Fruit fly (Drosophila melanogaster) whole organism, embryonic: ENCODE results near the gene GstD5.
A peak's percentile ranks its signal among the peaks of the same experiment; 100 is the strongest.

Experiments
- C15 ChIP-seq: fragments of 200-800 bp; sonication (Bioruptor generic); IDR thresholded peaks from 3 replicates; pipeline ENCODE4 v1.3.6; 2022; ENCODE audit warnings: missing biosample characterization, missing genetic modification characterization
- CG12104 ChIP-seq: fragments of 200-800 bp; sonication (Bioruptor generic); optimal IDR thresholded peaks from 3 replicates; lab custom pipeline; 2016; ENCODE audit warnings: missing biosample characterization, missing genetic modification characterization
- CG14050 ChIP-seq: fragments of 200-800 bp; sonication (Bioruptor generic); IDR thresholded peaks from 3 replicates; pipeline ENCODE4 v1.3.6; 2022; ENCODE audit warnings: missing biosample characterization, missing genetic modification characterization
- CG14441 ChIP-seq: fragments of 200-800 bp; sonication (Bioruptor generic); IDR thresholded peaks from 2 replicates; pipeline ENCODE4 v1.3.6; 2022; ENCODE audit warnings: missing biosample characterization, missing genetic modification characterization
- CG15514 ChIP-seq: fragments of 200-800 bp; sonication (Bioruptor generic); optimal IDR thresholded peaks from 3 replicates; lab custom pipeline; 2017; ENCODE audit warnings: missing biosample characterization, missing genetic modification characterization, mild to moderate bottlenecking, moderate library complexity, missing genetic modification reagents
- CG15601 ChIP-seq: fragments of 200-800 bp; sonication (Bioruptor generic); optimal IDR thresholded peaks from 3 replicates; lab custom pipeline; 2019; ENCODE audit warnings: missing biosample characterization, mild to moderate bottlenecking, missing genetic modification characterization, moderate library complexity
- CG17328 ChIP-seq: fragments of 200-800 bp; sonication (Bioruptor generic); IDR thresholded peaks from 2 replicates; pipeline ENCODE4 v1.3.6; 2022; ENCODE audit warnings: missing biosample characterization, missing genetic modification characterization
- CG17802 ChIP-seq: fragments of 200-800 bp; sonication (Bioruptor generic); optimal IDR thresholded peaks from 2 replicates; lab custom pipeline; 2018; ENCODE audit warnings: missing biosample characterization, mild to moderate bottlenecking, missing genetic modification characterization, moderate library complexity
- CG18011 ChIP-seq: fragments of 200-800 bp; sonication (Bioruptor generic); optimal IDR thresholded peaks from 2 replicates; lab custom pipeline; 2017; ENCODE audit warnings: missing biosample characterization, missing genetic modification characterization, mild to moderate bottlenecking, moderate library complexity, missing genotype
- CG3065 ChIP-seq: fragments of 200-800 bp; sonication (Bioruptor generic); optimal IDR thresholded peaks from 2 replicates; lab custom pipeline; 2016; ENCODE audit warnings: missing biosample characterization, missing genetic modification characterization
- CG42726 ChIP-seq: fragments of 200-800 bp; sonication (Bioruptor generic); IDR thresholded peaks from 2 replicates; pipeline ENCODE4 v1.3.6; 2022; ENCODE audit warnings: missing biosample characterization, missing genetic modification characterization; ENCODE audit not compliant: partially characterized antibody
- CG4730 ChIP-seq: fragments of 200-800 bp; sonication (Bioruptor generic); IDR thresholded peaks from 2 replicates; pipeline ENCODE4 v1.3.6; 2022; ENCODE audit warnings: missing biosample characterization, missing genetic modification characterization
- CG4854 ChIP-seq: fragments of 200-800 bp; sonication (Bioruptor generic); optimal IDR thresholded peaks from 2 replicates; lab custom pipeline; 2016; ENCODE audit warnings: missing biosample characterization, missing genetic modification characterization, inconsistent platforms
- CG5180 ChIP-seq: fragments of 200-800 bp; sonication (Bioruptor generic); optimal IDR thresholded peaks from 3 replicates; lab custom pipeline; 2017; ENCODE audit warnings: missing biosample characterization, missing genetic modification characterization, mild to moderate bottlenecking, moderate library complexity, missing genetic modification reagents
- CG5953 ChIP-seq: fragments of 200-800 bp; sonication (Bioruptor generic); IDR thresholded peaks from 2 replicates; pipeline ENCODE4 v1.3.6; 2022; ENCODE audit warnings: missing biosample characterization, missing genetic modification characterization
- CG9817 ChIP-seq: fragments of 200-800 bp; sonication (Bioruptor generic); optimal IDR thresholded peaks from 2 replicates; lab custom pipeline; 2018; ENCODE audit warnings: missing biosample characterization, mild to moderate bottlenecking, missing genetic modification characterization, moderate library complexity
- CHES-1-like ChIP-seq: fragments of 200-800 bp; sonication (Bioruptor generic); optimal IDR thresholded peaks from 2 replicates; lab custom pipeline; 2016; ENCODE audit warnings: missing biosample characterization, missing genetic modification characterization
- Ets65A ChIP-seq: fragments of 200-800 bp; sonication (Bioruptor generic); peaks from one replicate; lab custom pipeline; 2016; ENCODE audit warnings: missing biosample characterization, missing genetic modification characterization
- GATAe ChIP-seq: fragments of 200-800 bp; sonication (Bioruptor generic); conservative IDR thresholded peaks from 2 replicates; pipeline ENCODE4 v1.3.6; 2022; ENCODE audit warnings: missing biosample characterization, missing genetic modification characterization
- Hey ChIP-seq: fragments of 200-800 bp; sonication (Bioruptor generic); optimal IDR thresholded peaks from 3 replicates; lab custom pipeline; 2018; ENCODE audit warnings: missing biosample characterization, mild to moderate bottlenecking, missing genetic modification characterization
- Hmx ChIP-seq: fragments of 200-800 bp; sonication (Bioruptor generic); optimal IDR thresholded peaks from 2 replicates; lab custom pipeline; 2016; ENCODE audit warnings: missing biosample characterization, missing genetic modification characterization
- Hr3 ChIP-seq: fragments of 200-800 bp; sonication (Bioruptor generic); optimal IDR thresholded peaks from 3 replicates; lab custom pipeline; 2016; ENCODE audit warnings: missing biosample characterization, missing genetic modification characterization
- Kr ChIP-seq: fragments of 200-800 bp; sonication (Bioruptor generic); optimal IDR thresholded peaks from 2 replicates; lab custom pipeline; 2017; ENCODE audit warnings: missing biosample characterization, mild to moderate bottlenecking, missing genetic modification characterization
- Myb ChIP-seq: fragments of 200-800 bp; sonication (Bioruptor generic); optimal IDR thresholded peaks from 2 replicates; lab custom pipeline; 2016; ENCODE audit warnings: missing biosample characterization, missing genetic modification characterization
- NC2α ChIP-seq: fragments of 200-800 bp; sonication (Bioruptor generic); optimal IDR thresholded peaks from 2 replicates; lab custom pipeline; 2016; ENCODE audit warnings: missing biosample characterization, missing genetic modification characterization
- Scr ChIP-seq: fragments of 200-800 bp; sonication (Bioruptor generic); IDR thresholded peaks from 2 replicates; pipeline ENCODE4 v1.3.6; 2022; ENCODE audit warnings: missing biosample characterization, missing genetic modification characterization; ENCODE audit not compliant: partially characterized antibody
- Sry-β ChIP-seq: fragments of 200-800 bp; sonication (Bioruptor generic); optimal IDR thresholded peaks from 2 replicates; lab custom pipeline; 2018; ENCODE audit warnings: missing biosample characterization, mild to moderate bottlenecking, missing genetic modification characterization, moderate library complexity
- Trl ChIP-seq, 3 experiments: fragments of >200 bp in 2 of 3; fragments of 200-800 bp in 1 of 3; sonication (Bioruptor generic) in 1 of 3; optimal IDR thresholded peaks; 2 replicates in 1 of 3; 3 replicates in 2 of 3; lab custom pipeline; 2016 to 2017; ENCODE audit warnings: missing biosample characterization in 1 of 3, missing genetic modification characterization in 1 of 3
- Xrp1 ChIP-seq: fragments of 200-800 bp; sonication (Bioruptor generic); IDR thresholded peaks from 2 replicates; pipeline ENCODE4 v1.3.6; 2022; ENCODE audit warnings: missing biosample characterization, missing genetic modification characterization
- ato ChIP-seq: fragments of 200-800 bp; sonication (Bioruptor generic); IDR thresholded peaks from 2 replicates; pipeline ENCODE4 v1.3.6; 2022; ENCODE audit warnings: missing biosample characterization, missing genetic modification characterization; ENCODE audit not compliant: partially characterized antibody
- bcd ChIP-seq: fragments of 200-800 bp; sonication (Bioruptor generic); optimal IDR thresholded peaks from 2 replicates; lab custom pipeline; 2017; ENCODE audit warnings: missing biosample characterization, mild to moderate bottlenecking, missing genetic modification characterization
- chif ChIP-seq, 2 experiments: fragments of 200-800 bp; sonication (Bioruptor generic); optimal IDR thresholded peaks; 3 replicates each; lab custom pipeline; 2016; ENCODE audit warnings: missing biosample characterization in 2 of 2, missing genetic modification characterization in 2 of 2
- crol ChIP-seq: fragments of 200-800 bp; sonication (Bioruptor generic); IDR thresholded peaks from 2 replicates; pipeline ENCODE4 v1.3.6; 2022; ENCODE audit warnings: missing biosample characterization, missing genetic modification characterization
- dan ChIP-seq: fragments of 200-800 bp; sonication (Bioruptor generic); IDR thresholded peaks from 2 replicates; pipeline ENCODE4 v1.3.6; 2022; ENCODE audit warnings: missing biosample characterization, missing genetic modification characterization
- dpn ChIP-seq, 2 experiments: fragments of 200-800 bp; sonication (Bioruptor generic); optimal IDR thresholded peaks; 3 replicates each; lab custom pipeline; 2016; ENCODE audit warnings: missing biosample characterization in 2 of 2, missing genetic modification characterization in 2 of 2
- eve ChIP-seq, 2 experiments: fragments of >200 bp; optimal IDR thresholded peaks; 2 replicates each; lab custom pipeline; 2017; ENCODE audit warnings: missing biosample characterization in 2 of 2, missing genetic modification characterization in 2 of 2
- fu2 ChIP-seq: fragments of 200-800 bp; sonication (Bioruptor generic); optimal IDR thresholded peaks from 2 replicates; lab custom pipeline; 2016; ENCODE audit warnings: missing biosample characterization, missing genetic modification characterization
- hth ChIP-seq: fragments of >200 bp; optimal IDR thresholded peaks from 2 replicates; lab custom pipeline; 2017; ENCODE audit warnings: inconsistent platforms
- jumu ChIP-seq: fragments of 200-800 bp; sonication (Bioruptor generic); optimal IDR thresholded peaks from 3 replicates; lab custom pipeline; 2016; ENCODE audit warnings: missing biosample characterization, missing genetic modification characterization
- lola ChIP-seq, 3 experiments: fragments of >200 bp in 2 of 3; fragments of 200-800 bp in 1 of 3; sonication (Bioruptor generic) in 1 of 3; optimal IDR thresholded peaks; 2 replicates each; lab custom pipeline; 2017 to 2019; ENCODE audit warnings: missing biosample characterization in 3 of 3, missing genetic modification characterization in 3 of 3, mild to moderate bottlenecking in 1 of 3, moderate library complexity in 1 of 3
- lov ChIP-seq, 2 experiments: fragments of 200-800 bp in 1 of 2; fragments of >200 bp in 1 of 2; sonication (Bioruptor generic) in 1 of 2; IDR thresholded peaks in 1 of 2; optimal IDR thresholded peaks in 1 of 2; 2 replicates in 1 of 2; 3 replicates in 1 of 2; pipeline versions ENCODE4 v1.3.6 to Lab custom; 2017 to 2022; ENCODE audit warnings: missing biosample characterization in 1 of 2, missing genetic modification characterization in 1 of 2
- nmo ChIP-seq: fragments of 200-800 bp; sonication (Bioruptor generic); optimal IDR thresholded peaks from 2 replicates; lab custom pipeline; 2018; ENCODE audit warnings: missing biosample characterization, mild to moderate bottlenecking, missing genetic modification characterization, moderate library complexity
- peb ChIP-seq: fragments of 200-800 bp; sonication (Bioruptor generic); IDR thresholded peaks from 2 replicates; pipeline ENCODE4 v1.3.6; 2022; ENCODE audit warnings: missing biosample characterization, missing genetic modification characterization
- phol ChIP-seq: fragments of 200-800 bp; sonication (Bioruptor generic); optimal IDR thresholded peaks from 3 replicates; lab custom pipeline; 2018; ENCODE audit warnings: missing biosample characterization, mild to moderate bottlenecking, missing genetic modification characterization, moderate library complexity
- run ChIP-seq: fragments of 200-800 bp; sonication (Bioruptor generic); optimal IDR thresholded peaks from 3 replicates; lab custom pipeline; 2018; ENCODE audit warnings: missing biosample characterization, mild to moderate bottlenecking, missing genetic modification characterization
- salm ChIP-seq: fragments of 200-800 bp; sonication (Bioruptor generic); optimal IDR thresholded peaks from 2 replicates; lab custom pipeline; 2018; ENCODE audit warnings: missing biosample characterization, mild to moderate bottlenecking, missing genetic modification characterization
- shn ChIP-seq: fragments of 200-800 bp; sonication (Bioruptor generic); optimal IDR thresholded peaks from 3 replicates; lab custom pipeline; 2016; ENCODE audit warnings: missing biosample characterization, missing genetic modification characterization
- so ChIP-seq: fragments of 200-800 bp; sonication (Bioruptor generic); IDR thresholded peaks from 3 replicates; pipeline ENCODE4 v1.3.6; 2022; ENCODE audit warnings: missing biosample characterization, missing genetic modification characterization
- tap ChIP-seq: fragments of 200-800 bp; optimal IDR thresholded peaks from 3 replicates; lab custom pipeline; 2019; ENCODE audit warnings: missing biosample characterization, mild to moderate bottlenecking, missing genetic modification characterization, moderate library complexity
- z ChIP-seq: fragments of 200-800 bp; sonication (Bioruptor generic); IDR thresholded peaks from 3 replicates; pipeline ENCODE4 v1.3.6; 2022; ENCODE audit warnings: missing biosample characterization, missing genetic modification characterization

Gene GstD5

DNA sequence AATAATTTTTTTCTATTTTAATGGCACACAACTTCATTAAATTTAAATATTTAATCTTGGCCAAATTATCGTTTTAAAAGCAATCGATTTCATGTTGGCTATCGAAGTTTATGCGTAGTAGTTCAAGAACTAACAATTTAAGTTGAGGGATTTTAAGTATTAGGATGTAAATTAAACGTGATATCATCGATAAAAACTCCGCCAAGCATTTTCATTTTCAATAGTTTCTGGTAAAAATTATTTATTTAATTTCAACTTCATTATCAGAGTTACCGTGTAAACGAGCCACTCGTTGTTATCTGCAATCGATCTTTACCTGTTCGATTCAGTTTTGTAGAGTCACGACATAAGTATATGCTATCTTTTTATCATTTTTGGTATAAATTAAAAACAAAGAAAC, 27.4 kb downstream of the GstD5 start (continued):
- no peak for TF ChIP-seq CG42726 (GFP tag; lab: Robert Waterston, UW)
- TF ChIP-seq jumu (GFP tag; lab: Kevin White, UChicago): peak; percentile 88
- peak; percentile 87 for TF ChIP-seq C15 (GFP tag; lab: Robert Waterston, UW)
- peak; percentile 99 for TF ChIP-seq phol (tag; lab: Kevin White, UChicago)
- TF ChIP-seq run (tag; lab: Kevin White, UChicago): peak; percentile 95
- TF ChIP-seq so (GFP tag; lab: Robert Waterston, UW): peak; percentile 98
- no peak for TF ChIP-seq eve (GFP tag; optimal IDR thresholded peaks at IDR 0.05; lab: Kevin White, UChicago)
- peak; percentile 89 for TF ChIP-seq CG3065 (GFP tag; lab: Kevin White, UChicago)
- peak; percentile 95 to 99 for TF ChIP-seq chif (GFP tag; optimal IDR thresholded peaks at IDR 0.05; lab: Kevin White, UChicago)
- peak; percentile 97 for TF ChIP-seq bcd (GFP tag; lab: Kevin White, UChicago)
- TF ChIP-seq CG5953 (GFP tag; lab: Robert Waterston, UW): peak; percentile 94
- TF ChIP-seq NC2α (GFP tag; lab: Kevin White, UChicago): peak; percentile 91
- TF ChIP-seq Scr (GFP tag; lab: Robert Waterston, UW): peak; percentile 51
- TF ChIP-seq crol (GFP tag; lab: Robert Waterston, UW): peak; percentile 47; the same call in 1 of the 2 replicates
- peak; percentile 87 for TF ChIP-seq Hmx (GFP tag; lab: Kevin White, UChicago)
- TF ChIP-seq dan: peak; percentile 47; the same call in 1 of the 2 replicates
- TF ChIP-seq Hr3 (GFP tag; lab: Kevin White, UChicago): peak; percentile 91
- TF ChIP-seq Hey (tag; lab: Kevin White, UChicago): peak; percentile 86
- peak; percentile 98 for TF ChIP-seq Ets65A
- TF ChIP-seq shn (GFP tag; lab: Kevin White, UChicago): peak; percentile 75
- TF ChIP-seq CG17802 (tag; lab: Kevin White, UChicago): peak; percentile 89
- peak; percentile 99 for TF ChIP-seq nmo (GFP tag; lab: Kevin White, UChicago)
- peak; percentile 74 for TF ChIP-seq Sry-β (GFP tag; lab: Kevin White, UChicago)
- peak; percentile 95 for TF ChIP-seq CG14441 (GFP tag; lab: Robert Waterston, UW)
- peak; percentile 92 for TF ChIP-seq peb
- peak; percentile 88 for TF ChIP-seq fu2
- TF ChIP-seq CG4854: peak; percentile 99
- TF ChIP-seq Kr (GFP tag; lab: Kevin White, UChicago): peak; percentile 36
- peak; percentile 90 for TF ChIP-seq CHES-1-like (GFP tag; lab: Kevin White, UChicago)
- peak; percentile 72; the same call in 1 of the 2 replicates for TF ChIP-seq GATAe (GFP tag; lab: Robert Waterston, UW)
- peak; percentile 84 for TF ChIP-seq CG18011 (GFP tag; lab: Kevin White, UChicago)
- peak; percentile 72; the same call in 1 of the 3 replicates for TF ChIP-seq z
- peak; percentile 98 for TF ChIP-seq salm (tag; lab: Kevin White, UChicago)
- peak; percentile 94 for TF ChIP-seq dpn (GFP tag; optimal IDR thresholded peaks at IDR 0.05; lab: Kevin White, UChicago)
- TF ChIP-seq Trl (optimal IDR thresholded peaks at IDR 0.05; lab: Kevin White, UChicago): no peak
- peak; percentile 95 for TF ChIP-seq Trl (GFP tag; optimal IDR thresholded peaks at IDR 0.05; lab: Kevin White, UChicago)
- peak; percentile 99 for TF ChIP-seq tap (tag; lab: Kevin White, UChicago)
- TF ChIP-seq CG4730 (GFP tag; lab: Robert Waterston, UW): peak; percentile 86
- TF ChIP-seq CG15601 (tag; lab: Kevin White, UChicago): peak; percentile 98
- peak; percentile 98 for TF ChIP-seq CG17328 (GFP tag; lab: Robert Waterston, UW)
- TF ChIP-seq ato (GFP tag; lab: Robert Waterston, UW): no peak
- TF ChIP-seq lov (optimal IDR thresholded peaks at IDR 0.05; lab: Kevin White, UChicago): no peak
- TF ChIP-seq lov (GFP tag; IDR thresholded peaks at IDR 0.05; lab: Robert Waterston, UW): peak; percentile 98
- peak; percentile 95 for TF ChIP-seq CG15514 (GFP tag; lab: Kevin White, UChicago)
- no peak for TF ChIP-seq hth (lab: Kevin White, UChicago)
- TF ChIP-seq CG9817: peak; percentile 97
- peak; percentile 91 for TF ChIP-seq CG5180 (GFP tag; lab: Kevin White, UChicago)
- peak; percentile 70 for TF ChIP-seq Myb (GFP tag; lab: Kevin White, UChicago)
- peak in 1 of 3 experiments; percentile 99 for TF ChIP-seq lola (GFP tag; optimal IDR thresholded peaks at IDR 0.05; lab: Kevin White, UChicago)
- peak; percentile 96 for TF ChIP-seq CG14050
- TF ChIP-seq CG12104 (GFP tag; lab: Kevin White, UChicago): peak; percentile 98
- TF ChIP-seq Xrp1: peak; percentile 99
